Worm (Caenorhabditis elegans) whole organism, L3 larva: Measurements from ENCODE around the gene Y47D7A.19.

Experiments used
- R02D3.7 ChIP-seq: fragments of 150-350 bp; optimal IDR thresholded peaks from 2 replicates; lab custom pipeline; 2014; ENCODE audit warnings: missing biosample characterization, missing genetic modification characterization
- ZK546.5 ChIP-seq: sonication (generic microtip); optimal IDR thresholded peaks from 2 replicates; lab custom pipeline; 2017; ENCODE audit warnings: missing biosample characterization, missing genetic modification characterization
- aly-2 ChIP-seq: fragments of 150-350 bp; optimal IDR thresholded peaks from 2 replicates; lab custom pipeline; 2014; ENCODE audit warnings: missing biosample characterization, missing genetic modification characterization
- ceh-16 ChIP-seq: sonication (generic microtip); optimal IDR thresholded peaks from 2 replicates; lab custom pipeline; 2017; ENCODE audit warnings: missing biosample characterization, missing genetic modification characterization
- ceh-28 ChIP-seq: fragments of 150-350 bp; optimal IDR thresholded peaks from 2 replicates; lab custom pipeline; 2014; ENCODE audit warnings: missing biosample characterization, missing genetic modification reagents, missing genetic modification characterization
- ceh-82 ChIP-seq: fragments of 150-350 bp; optimal IDR thresholded peaks from 2 replicates; lab custom pipeline; 2014; ENCODE audit warnings: missing biosample characterization, missing genetic modification characterization
- ceh-9 ChIP-seq: sonication (generic microtip); optimal IDR thresholded peaks from 2 replicates; lab custom pipeline; 2018; ENCODE audit warnings: missing biosample characterization, missing genetic modification characterization
- daf-12 ChIP-seq: fragments of 150-350 bp; optimal IDR thresholded peaks from 2 replicates; lab custom pipeline; 2014; ENCODE audit warnings: missing biosample characterization, missing genetic modification reagents, missing genetic modification characterization
- egl-27 ChIP-seq: sonication (generic microtip); optimal IDR thresholded peaks from 4 replicates; lab custom pipeline; 2017; ENCODE audit warnings: missing biosample characterization, missing genetic modification reagents, missing genetic modification characterization
- elt-1 ChIP-seq: fragments of 150-350 bp; optimal IDR thresholded peaks from 2 replicates; lab custom pipeline; 2014; ENCODE audit warnings: missing biosample characterization, missing genetic modification characterization
- elt-2 ChIP-seq: sonication (generic microtip); optimal IDR thresholded peaks from 2 replicates; lab custom pipeline; 2016; ENCODE audit warnings: missing genetic modification reagents, mild to moderate bottlenecking, missing genetic modification characterization, missing compliant biosample characterization
- eor-1 ChIP-seq, 2 experiments: fragments of 150-350 bp; optimal IDR thresholded peaks; 2 replicates each; lab custom pipeline; 2014 to 2018; ENCODE audit warnings: missing biosample characterization in 2 of 2, missing genetic modification characterization in 2 of 2
- fkh-10 ChIP-seq: sonication (generic microtip); optimal IDR thresholded peaks from 2 replicates; lab custom pipeline; 2017; ENCODE audit warnings: missing biosample characterization, missing genetic modification reagents, missing genetic modification characterization
- fkh-2 ChIP-seq: fragments of 150-350 bp; optimal IDR thresholded peaks from 2 replicates; lab custom pipeline; 2014; ENCODE audit warnings: missing biosample characterization, missing genetic modification reagents, missing genetic modification characterization
- fos-1 ChIP-seq: fragments of 150-350 bp; optimal IDR thresholded peaks from 2 replicates; lab custom pipeline; 2014; ENCODE audit warnings: missing biosample characterization, missing genetic modification characterization
- jun-1 ChIP-seq: fragments of 150-350 bp; optimal IDR thresholded peaks from 2 replicates; lab custom pipeline; 2014; ENCODE audit warnings: missing biosample characterization, missing genetic modification reagents, missing genetic modification characterization
- lin-15B ChIP-seq: fragments of 150-350 bp; optimal IDR thresholded peaks from 2 replicates; lab custom pipeline; 2014; ENCODE audit warnings: missing biosample characterization, missing genetic modification characterization
- lin-39 ChIP-seq: fragments of 150-350 bp; optimal IDR thresholded peaks from 2 replicates; lab custom pipeline; 2018; ENCODE audit warnings: missing biosample characterization, missing genetic modification reagents, missing genetic modification characterization
- lsy-12 ChIP-seq: sonication (generic microtip); optimal IDR thresholded peaks from 2 replicates; lab custom pipeline; 2016; ENCODE audit warnings: mild to moderate bottlenecking, missing genetic modification characterization, missing compliant biosample characterization
- mml-1 ChIP-seq: fragments of 150-350 bp; sonication (generic microtip); optimal IDR thresholded peaks from 3 replicates; lab custom pipeline; 2014; ENCODE audit warnings: missing biosample characterization, missing genetic modification characterization
- nfya-1 ChIP-seq: sonication (generic microtip); optimal IDR thresholded peaks from 2 replicates; lab custom pipeline; 2017; ENCODE audit warnings: missing genetic modification characterization, mild to moderate bottlenecking, missing compliant biosample characterization, antibody characterized with exemption, moderate library complexity; ENCODE audit not compliant: insufficient read depth
- nhr-11 ChIP-seq: fragments of 150-350 bp; optimal IDR thresholded peaks from 2 replicates; lab custom pipeline; 2014; ENCODE audit warnings: missing biosample characterization, missing genetic modification characterization
- nhr-12 ChIP-seq: fragments of 150-350 bp; optimal IDR thresholded peaks from 2 replicates; lab custom pipeline; 2014; ENCODE audit warnings: missing biosample characterization, missing genetic modification characterization
- nhr-23 ChIP-seq: fragments of 150-350 bp; optimal IDR thresholded peaks from 2 replicates; lab custom pipeline; 2014; ENCODE audit warnings: missing biosample characterization, missing genetic modification reagents, missing genetic modification characterization
- nhr-25 ChIP-seq: sonication (generic microtip); optimal IDR thresholded peaks from 2 replicates; lab custom pipeline; 2017; ENCODE audit warnings: missing biosample characterization, missing genetic modification characterization
- nhr-28 ChIP-seq: fragments of 150-350 bp; optimal IDR thresholded peaks from 2 replicates; lab custom pipeline; 2014; ENCODE audit warnings: missing biosample characterization, missing genetic modification characterization
- nhr-67 ChIP-seq: fragments of 150-350 bp; optimal IDR thresholded peaks from 2 replicates; lab custom pipeline; 2014; ENCODE audit warnings: missing biosample characterization, missing genetic modification characterization
- nhr-76 ChIP-seq: fragments of 150-350 bp; sonication (generic microtip); optimal IDR thresholded peaks from 5 replicates; lab custom pipeline; 2014; ENCODE audit warnings: missing biosample characterization, missing genetic modification characterization
- nhr-77 ChIP-seq: fragments of 150-350 bp; optimal IDR thresholded peaks from 2 replicates; lab custom pipeline; 2014; ENCODE audit warnings: missing biosample characterization, missing genetic modification characterization
- pha-4 ChIP-seq: fragments of 150-350 bp; optimal IDR thresholded peaks from 2 replicates; lab custom pipeline; 2014; ENCODE audit warnings: missing biosample characterization, missing genetic modification reagents, missing genetic modification characterization
- pqm-1 ChIP-seq: fragments of 150-350 bp; optimal IDR thresholded peaks from 2 replicates; lab custom pipeline; 2017; ENCODE audit warnings: missing biosample characterization, missing genetic modification characterization, inconsistent platforms
- sea-2 ChIP-seq: fragments of 150-350 bp; sonication (generic microtip); optimal IDR thresholded peaks from 4 replicates; lab custom pipeline; 2014; ENCODE audit warnings: missing biosample characterization, missing genetic modification reagents, missing genetic modification characterization
- skn-1 ChIP-seq: fragments of 150-350 bp; optimal IDR thresholded peaks from 2 replicates; lab custom pipeline; 2014; ENCODE audit warnings: missing biosample characterization, missing genetic modification characterization
- snpc-4 ChIP-seq: fragments of 150-350 bp; optimal IDR thresholded peaks from 2 replicates; lab custom pipeline; 2014; ENCODE audit warnings: missing biosample characterization, missing genetic modification characterization
- tbx-2 ChIP-seq: sonication (generic microtip); optimal IDR thresholded peaks from 2 replicates; lab custom pipeline; 2016; ENCODE audit warnings: mild to moderate bottlenecking, missing genetic modification characterization, missing compliant biosample characterization
- unc-39 ChIP-seq: sonication (generic microtip); optimal IDR thresholded peaks from 4 replicates; lab custom pipeline; 2017; ENCODE audit warnings: missing biosample characterization, missing genetic modification characterization
- unc-62 ChIP-seq: fragments of 150-350 bp; sonication (generic microtip); optimal IDR thresholded peaks from 4 replicates; lab custom pipeline; 2014; ENCODE audit warnings: missing biosample characterization, missing genetic modification reagents, missing genetic modification characterization
- zag-1 ChIP-seq: fragments of 150-350 bp; optimal IDR thresholded peaks from 2 replicates; lab custom pipeline; 2014; ENCODE audit warnings: missing biosample characterization, missing genetic modification characterization
- ztf-4 ChIP-seq: fragments of 150-350 bp; optimal IDR thresholded peaks from 2 replicates; lab custom pipeline; 2014; ENCODE audit warnings: missing biosample characterization, missing genetic modification characterization

Gene Y47D7A.19

ce11 chrV:4422127-4422526 is 2.0 kb upstream of the Y47D7A.19 start, which contains the start of gene skr-7:
skr-7 (plus strand) TSS chrV:4422427.
- TF ChIP-seq ztf-4 (no peak), nhr-12 (tag; lab: Kevin White, UChicago) (no peak), egl-27 (tag; lab: Kevin White, UChicago) (no peak), nhr-67 (tag; lab: Kevin White, UChicago) (no peak)

- TF ChIP-seq unc-39 (tag; lab: Kevin White, UChicago) (no peak), nhr-77 (tag; lab: Kevin White, UChicago) (no peak), eor-1 (tag; optimal IDR thresholded peaks at IDR 0.05; lab: Kevin White, UChicago) (no peak), elt-2 (tag; lab: Kevin White, UChicago) (no peak), lsy-12 (no peak), fkh-10 (GFP tag; lab: Kevin White, UChicago) (no peak), daf-12 (tag; lab: Kevin White, UChicago) (no peak), R02D3.7 (tag; lab: Kevin White, UChicago) (no peak), ceh-16 (tag; lab: Kevin White, UChicago) (no peak), zag-1 (tag; lab: Kevin White, UChicago) (no peak), ZK546.5 (tag; lab: Kevin White, UChicago) (no peak), ceh-82 (tag; lab: Kevin White, UChicago) (no peak), aly-2 (tag; lab: Kevin White, UChicago) (no peak), nfya-1 (tag; lab: Kevin White, UChicago) (no peak), snpc-4 (tag; lab: Kevin White, UChicago) (no peak), mml-1 (tag; lab: Kevin White, UChicago) (no peak), jun-1 (tag; lab: Kevin White, UChicago) (no peak), pqm-1 (tag; lab: Kevin White, UChicago) (no peak), nhr-23 (tag; lab: Kevin White, UChicago) (no peak), nhr-11 (tag; lab: Kevin White, UChicago) (no peak)
- TF ChIP-seq, all 47 proteins: peak for 0
Measured at ce11 chrV:4423087-4423486, 1.1 kb upstream of the Y47D7A.19 start.

- TF ChIP-seq fos-1 (tag; lab: Kevin White, UChicago), result no peak
- no peak for TF ChIP-seq lsy-12
- TF ChIP-seq egl-27 (tag; lab: Kevin White, UChicago), result no peak
- no peak for TF ChIP-seq nhr-76 (tag; lab: Kevin White, UChicago)
- TF ChIP-seq ceh-28 (tag; lab: Kevin White, UChicago), result no peak
- no peak for TF ChIP-seq nhr-25 (tag; lab: Kevin White, UChicago)
- TF ChIP-seq fkh-10 (GFP tag; lab: Kevin White, UChicago), result no peak
- no peak for TF ChIP-seq skn-1 (tag; lab: Kevin White, UChicago)
- no peak for TF ChIP-seq R02D3.7 (tag; lab: Kevin White, UChicago)
- no peak for TF ChIP-seq lin-39 (tag; lab: Kevin White, UChicago)
- TF ChIP-seq nhr-23 (tag; lab: Kevin White, UChicago), result no peak
- TF ChIP-seq nhr-67 (tag; lab: Kevin White, UChicago), result no peak
- TF ChIP-seq nfya-1 (tag; lab: Kevin White, UChicago), result no peak
- no peak for TF ChIP-seq lin-15B
- no peak for TF ChIP-seq fkh-2 (tag; lab: Kevin White, UChicago)
- no peak for TF ChIP-seq nhr-28
- TF ChIP-seq nhr-12 (tag; lab: Kevin White, UChicago), result no peak
- no peak for TF ChIP-seq daf-12 (tag; lab: Kevin White, UChicago)
Measured at ce11 chrV:4428202-4428601, 4.1 kb downstream of the Y47D7A.19 start, which contains the start of gene Y47D7A.11. Y47D7A.11 (minus strand) TSS chrV:4428302.

- no peak for TF ChIP-seq sea-2
- no peak for TF ChIP-seq unc-39 (tag; lab: Kevin White, UChicago)
- no peak for TF ChIP-seq lsy-12
- no peak for TF ChIP-seq elt-2 (tag; lab: Kevin White, UChicago)
Measured at ce11 chrV:4429576-4429975, 5.4 kb downstream of the Y47D7A.19 start, which contains the start of gene Y47D7A.12. Y47D7A.12 (minus strand) TSS chrV:4429676.

ce11 chrV:4432783-4433237 is 8.7 kb downstream of the Y47D7A.19 start, which contains the start of gene Y47D7A.15:
Y47D7A.15 (minus strand) TSS chrV:4433187.
- TF ChIP-seq pha-4 (tag; lab: Kevin White, UChicago) (no peak), tbx-2 (no peak), nhr-11 (tag; lab: Kevin White, UChicago) (no peak), ceh-9 (tag; lab: Kevin White, UChicago) (no peak), egl-27 (tag; lab: Kevin White, UChicago) (no peak), elt-1 (tag; lab: Kevin White, UChicago) (no peak), R02D3.7 (tag; lab: Kevin White, UChicago) (no peak), fkh-2 (tag; lab: Kevin White, UChicago) (no peak), pqm-1 (tag; lab: Kevin White, UChicago) (no peak), unc-62 (GFP tag; lab: Kevin White, UChicago) (no peak), aly-2 (tag; lab: Kevin White, UChicago) (no peak), daf-12 (tag; lab: Kevin White, UChicago) (no peak), nhr-76 (tag; lab: Kevin White, UChicago) (no peak), nhr-25 (tag; lab: Kevin White, UChicago) (no peak)
